Fruit fly (Drosophila melanogaster): ENCODE results near the gene CG32277.
A peak's percentile ranks its signal among the peaks of the same experiment; 100 is the strongest.

CG32277 gene

DNA sequence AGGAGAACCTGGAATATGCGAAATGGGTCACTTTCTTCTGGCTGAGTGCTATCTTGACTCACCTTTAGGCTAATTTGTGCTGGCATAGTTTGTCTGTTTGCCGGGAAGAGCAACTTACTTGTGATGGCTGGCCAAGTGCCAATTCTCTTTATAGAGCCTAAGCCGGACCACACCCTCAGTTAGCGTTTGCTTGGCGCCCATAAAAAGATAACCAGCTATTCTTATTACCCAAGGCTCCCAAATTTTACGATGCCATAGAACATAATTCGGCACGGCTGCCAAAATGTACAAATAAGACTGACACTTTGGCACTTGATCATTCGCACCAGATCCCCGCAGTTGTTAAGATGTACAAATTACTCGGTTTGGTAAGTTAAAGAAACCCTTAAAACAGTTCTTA, 15.6 kb downstream of the CG32277 start, which contains the start of the genes CG42525 and CG14958:
CG42525 (minus strand) TSS at position 101 of the 400 bp plus-strand sequence.
CG14958 (plus strand) TSS at position 332 of the 400 bp plus-strand sequence.
- TF ChIP-seq D19A (tag; optimal IDR thresholded peaks at IDR 0.05) (no peak), CG31365 (tag; optimal IDR thresholded peaks at IDR 0.05) (no peak), CG10209 (GFP tag; optimal IDR thresholded peaks at IDR 0.05) (no peak), seq (GFP tag; IDR thresholded peaks at IDR 0.05) (no peak), kay (GFP tag; optimal IDR thresholded peaks at IDR 0.05) (no peak), Dfd (GFP tag; optimal IDR thresholded peaks at IDR 0.05) (no peak), Sox102F (GFP tag; optimal IDR thresholded peaks at IDR 0.05) (no peak), CG10321 (GFP tag; IDR thresholded peaks at IDR 0.05) (no peak)

DNA sequence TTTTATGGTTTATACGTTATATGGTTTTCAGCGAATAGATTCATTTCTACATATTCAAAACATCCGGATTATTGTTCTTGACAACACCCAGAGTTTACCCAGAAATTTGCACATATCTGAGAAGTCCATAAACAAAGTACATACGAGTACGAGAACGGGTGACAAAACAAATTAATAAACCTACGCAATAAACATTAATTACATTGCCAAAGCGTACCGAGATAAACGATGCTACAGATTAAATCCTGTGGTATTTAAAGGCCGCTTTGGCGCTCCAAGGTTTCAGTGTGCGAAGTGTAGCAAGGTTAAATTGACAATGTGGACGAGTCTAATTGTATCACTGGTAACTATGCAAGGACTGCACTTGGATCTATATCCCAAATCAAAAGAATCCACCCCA, 18.0 kb downstream of the CG32277 start, which contains the start of gene CG14957:
CG14957 (plus strand) TSS at position 301 of the 400 bp plus-strand sequence.
- no peak for TF ChIP-seq HHEX (GFP tag; optimal IDR thresholded peaks at IDR 0.05)
- 0 out of 2 replicates have a peak, but pooled peaks have one; percentile 12 for TF ChIP-seq Rfx (GFP tag; IDR thresholded peaks at IDR 0.05)

DNA sequence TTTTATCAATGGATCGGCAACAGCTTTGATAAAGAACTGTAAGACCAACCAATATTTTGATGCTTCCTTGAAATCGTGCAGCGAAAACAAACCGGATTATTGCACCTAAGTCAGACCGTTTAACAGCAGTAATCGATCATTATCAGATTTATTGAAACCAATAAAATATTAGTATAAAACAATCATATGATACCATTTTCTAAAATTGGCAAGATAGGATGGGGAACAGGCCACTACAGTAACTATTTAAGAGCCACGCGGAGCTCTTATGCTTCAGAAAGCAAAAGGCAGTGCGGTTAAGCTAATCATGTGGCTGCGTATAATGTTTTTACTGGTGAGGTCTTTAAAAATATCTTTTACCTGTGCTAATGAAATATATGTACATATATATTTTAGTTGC, 18.9 kb downstream of the CG32277 start, which contains the start of gene CG32284:
CG32284 (plus strand) TSS at position 301 of the 400 bp plus-strand sequence.
- TF ChIP-seq Camta (GFP tag; optimal IDR thresholded peaks at IDR 0.05) (no peak), BEAF-32 (GFP tag; optimal IDR thresholded peaks at IDR 0.05) (no peak), prd (optimal IDR thresholded peaks at IDR 0.05) (no peak), prd (GFP tag; IDR thresholded peaks at IDR 0.05) (no peak), HmgZ (tag; optimal IDR thresholded peaks at IDR 0.05) (no peak), CG3726 (GFP tag; IDR thresholded peaks at IDR 0.05) (no peak), kay (GFP tag; optimal IDR thresholded peaks at IDR 0.05) (no peak), CG13296 (GFP tag; optimal IDR thresholded peaks at IDR 0.05) (no peak), scrt (GFP tag; optimal IDR thresholded peaks at IDR 0.05) (no peak), D19A (tag; optimal IDR thresholded peaks at IDR 0.05) (no peak), gce (GFP tag; IDR thresholded peaks at IDR 0.05) (no peak), ap (GFP tag; IDR thresholded peaks at IDR 0.05) (no peak), CG2678 (tag; optimal IDR thresholded peaks at IDR 0.05) (no peak), NFAT (GFP tag; IDR thresholded peaks at IDR 0.05) (no peak)

DNA sequence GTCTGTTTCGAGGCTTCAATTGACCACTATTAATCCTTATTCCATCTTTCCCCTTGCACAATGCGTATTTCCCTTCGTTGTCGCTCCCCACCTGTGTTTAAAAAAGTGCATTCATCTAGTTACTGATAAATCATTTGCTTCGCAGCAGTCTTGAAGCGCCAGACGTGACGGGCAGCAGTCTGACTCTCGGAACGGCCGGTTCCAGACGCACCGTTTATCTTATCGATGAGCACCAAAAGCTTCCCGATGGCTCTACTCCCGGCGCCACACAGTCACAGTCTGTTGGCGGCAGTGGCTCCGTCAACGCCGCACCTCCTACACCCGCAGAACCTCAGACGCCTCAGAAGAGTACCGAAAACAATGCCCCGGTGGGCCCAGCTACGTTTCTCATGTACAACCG, 21.1 kb downstream of the CG32277 start, which contains the start of gene CG42494:
CG42494 (plus strand) TSS at position 301 of the 400 bp plus-strand sequence.
- no peak for TF ChIP-seq CG12219 (GFP tag; optimal IDR thresholded peaks at IDR 0.05)
- TF ChIP-seq tx (GFP tag; optimal IDR thresholded peaks at IDR 0.05): no peak
- TF ChIP-seq CG3847 (GFP tag; IDR thresholded peaks at IDR 0.05): no peak
- TF ChIP-seq CG11696 (GFP tag; IDR thresholded peaks at IDR 0.05): no peak
- no peak for TF ChIP-seq crp (GFP tag; optimal IDR thresholded peaks at IDR 0.05)
- TF ChIP-seq CG17359 (tag; optimal IDR thresholded peaks at IDR 0.05): no peak
- TF ChIP-seq Ssrp (tag; optimal IDR thresholded peaks at IDR 0.05): no peak
- no peak for TF ChIP-seq CG9437 (GFP tag; optimal IDR thresholded peaks at IDR 0.05)

DNA sequence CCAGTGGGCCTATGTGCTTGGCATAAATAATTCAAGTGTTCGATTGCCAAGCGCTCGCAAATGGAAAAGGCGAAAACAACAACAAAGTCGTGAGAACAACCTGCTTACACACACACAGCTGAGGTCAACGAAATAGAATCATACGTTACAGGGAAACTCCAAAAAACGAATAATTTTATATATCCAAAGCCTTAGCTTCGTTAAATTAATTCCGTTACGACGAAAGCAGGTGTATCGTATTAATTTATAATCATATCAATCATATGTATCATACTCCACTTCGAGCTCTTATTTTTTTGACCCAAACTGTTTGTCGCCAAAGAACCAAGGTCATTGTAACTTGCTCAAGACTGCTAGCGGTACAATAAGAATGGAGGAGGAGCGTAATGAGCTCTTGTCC, 25.8 kb downstream of the CG32277 start:
- TF ChIP-seq salm (tag; optimal IDR thresholded peaks at IDR 0.05): no peak
- peak; percentile 83 for TF ChIP-seq az2 (GFP tag; optimal IDR thresholded peaks at IDR 0.05)
- TF ChIP-seq Asciz (GFP tag; optimal IDR thresholded peaks at IDR 0.05): no peak
- peak; percentile 82 for TF ChIP-seq CG15514 (GFP tag; optimal IDR thresholded peaks at IDR 0.05)
- peak; percentile 87 for TF ChIP-seq Oli (tag; optimal IDR thresholded peaks at IDR 0.05)
- peak; percentile 80 for TF ChIP-seq ATbp (GFP tag; optimal IDR thresholded peaks at IDR 0.05)
- no peak for TF ChIP-seq Eip74EF (GFP tag; optimal IDR thresholded peaks at IDR 0.05)
- TF ChIP-seq CG7372 (GFP tag; IDR thresholded peaks at IDR 0.05): peak; percentile 81
- no peak for TF ChIP-seq CG7963 (GFP tag; IDR thresholded peaks at IDR 0.05; ENCODE audit: partially characterized antibody)
- TF ChIP-seq ken (GFP tag; IDR thresholded peaks at IDR 0.05): peak; percentile 71; the same call in 2 of the 3 replicates
- peak; percentile 90 for TF ChIP-seq Drgx (GFP tag; IDR thresholded peaks at IDR 0.05)
- TF ChIP-seq zen (tag; optimal IDR thresholded peaks at IDR 0.05): peak; percentile 68
- TF ChIP-seq Gsc (GFP tag; IDR thresholded peaks at IDR 0.05): peak; percentile 57; the same call in 1 of the 2 replicates
- peak; percentile 82 for TF ChIP-seq CG18619 (GFP tag; optimal IDR thresholded peaks at IDR 0.05)
- peak; percentile 88 for TF ChIP-seq tap (tag; optimal IDR thresholded peaks at IDR 0.05)

Measured in whole organism, embryonic.